Worm (Caenorhabditis elegans) whole organism, late embryonic: Measurements from ENCODE around the gene Y38H6C.9.

ENCODE experiments used
- C08G9.2 ChIP-seq: sonication (generic microtip); optimal IDR thresholded peaks from 2 replicates; lab custom pipeline; 2016; ENCODE audit warnings: mild to moderate bottlenecking, missing genetic modification characterization, moderate library complexity, missing compliant biosample characterization
- C38D4.7 ChIP-seq: fragments of 200-800 bp; sonication (Bioruptor generic); optimal IDR thresholded peaks from 2 replicates; lab custom pipeline; 2018; ENCODE audit warnings: mild to moderate bottlenecking, missing genetic modification characterization, moderate library complexity, missing compliant biosample characterization
- F13H6.1 ChIP-seq: sonication (generic microtip); optimal IDR thresholded peaks from 2 replicates; lab custom pipeline; 2016; ENCODE audit warnings: missing genetic modification characterization, missing compliant biosample characterization
- K02D7.2 ChIP-seq: sonication (generic microtip); optimal IDR thresholded peaks from 2 replicates; lab custom pipeline; 2017; ENCODE audit warnings: mild to moderate bottlenecking, missing genetic modification characterization, missing compliant biosample characterization
- K09A11.1 ChIP-seq: sonication (generic microtip); optimal IDR thresholded peaks from 2 replicates; lab custom pipeline; 2017; ENCODE audit warnings: antibody characterized with exemption, mild to moderate bottlenecking, missing genetic modification characterization, missing compliant biosample characterization; ENCODE audit not compliant: insufficient read depth
- T23F11.4 ChIP-seq: fragments of 200-800 bp; sonication (Bioruptor generic); optimal IDR thresholded peaks from 2 replicates; lab custom pipeline; 2018; ENCODE audit warnings: mild to moderate bottlenecking, missing genetic modification characterization, missing compliant biosample characterization
- ahr-1 ChIP-seq: sonication (generic microtip); optimal IDR thresholded peaks from 2 replicates; lab custom pipeline; 2016; ENCODE audit warnings: missing genetic modification characterization, missing compliant biosample characterization
- ceh-18 ChIP-seq: sonication (generic microtip); optimal IDR thresholded peaks from 2 replicates; lab custom pipeline; 2016; ENCODE audit warnings: missing genetic modification characterization, missing compliant biosample characterization
- ceh-19 ChIP-seq: fragments of 200-800 bp; sonication (Bioruptor generic); optimal IDR thresholded peaks from 2 replicates; lab custom pipeline; 2018; ENCODE audit warnings: mild to moderate bottlenecking, missing genetic modification characterization, missing compliant biosample characterization
- ceh-2 ChIP-seq: sonication (generic microtip); optimal IDR thresholded peaks from 2 replicates; lab custom pipeline; 2016; ENCODE audit warnings: missing genotype, missing genetic modification characterization, missing compliant biosample characterization
- ceh-22 ChIP-seq: sonication (generic microtip); optimal IDR thresholded peaks from 2 replicates; lab custom pipeline; 2017; ENCODE audit warnings: missing biosample characterization, missing genetic modification characterization
- ceh-24 ChIP-seq: sonication (generic microtip); optimal IDR thresholded peaks from 2 replicates; lab custom pipeline; 2016; ENCODE audit warnings: mild to moderate bottlenecking, missing genetic modification characterization, missing compliant biosample characterization
- ceh-34 ChIP-seq: sonication (generic microtip); optimal IDR thresholded peaks from 2 replicates; lab custom pipeline; 2016; ENCODE audit warnings: mild to moderate bottlenecking, missing genetic modification characterization, missing compliant biosample characterization
- ceh-45 ChIP-seq: fragments of 200-800 bp; sonication (Bioruptor generic); IDR thresholded peaks from 2 replicates; pipeline ENCODE4 v1.3.6; 2022; ENCODE audit warnings: missing genetic modification reagents, missing genetic modification characterization, missing compliant biosample characterization
- ceh-6 ChIP-seq: fragments of 200-800 bp; sonication (Bioruptor generic); optimal IDR thresholded peaks from 2 replicates; lab custom pipeline; 2018; ENCODE audit warnings: mild to moderate bottlenecking, missing genetic modification characterization, missing compliant biosample characterization
- ceh-9 ChIP-seq: sonication (generic microtip); optimal IDR thresholded peaks from 2 replicates; lab custom pipeline; 2016; ENCODE audit warnings: mild to moderate bottlenecking, missing genetic modification characterization, inconsistent platforms, missing compliant biosample characterization
- dmd-4 ChIP-seq: sonication (generic microtip); optimal IDR thresholded peaks from 2 replicates; lab custom pipeline; 2016; ENCODE audit warnings: borderline replicate concordance, missing genetic modification characterization, missing compliant biosample characterization
- dve-1 ChIP-seq: sonication (generic microtip); optimal IDR thresholded peaks from 2 replicates; lab custom pipeline; 2017; ENCODE audit warnings: antibody characterized with exemption, mild to moderate bottlenecking, missing genetic modification characterization, missing compliant biosample characterization
- elt-2 ChIP-seq: sonication (generic microtip); optimal IDR thresholded peaks from 2 replicates; lab custom pipeline; 2016; ENCODE audit warnings: missing genetic modification reagents, missing genetic modification characterization, missing compliant biosample characterization
- elt-4 ChIP-seq: sonication (generic microtip); optimal IDR thresholded peaks from 2 replicates; lab custom pipeline; 2016; ENCODE audit warnings: missing genetic modification characterization, missing compliant biosample characterization
- ets-4 ChIP-seq: sonication (generic microtip); optimal IDR thresholded peaks from 2 replicates; lab custom pipeline; 2016; ENCODE audit warnings: missing genetic modification characterization, missing compliant biosample characterization
- eyg-1 ChIP-seq: sonication (generic microtip); optimal IDR thresholded peaks from 2 replicates; lab custom pipeline; 2016; ENCODE audit warnings: missing genotype, missing genetic modification characterization, missing compliant biosample characterization
- fax-1 ChIP-seq: sonication (generic microtip); optimal IDR thresholded peaks from 2 replicates; lab custom pipeline; 2016; ENCODE audit warnings: missing genotype, missing genetic modification characterization, missing compliant biosample characterization
- fkh-10 ChIP-seq: fragments of 150-350 bp; optimal IDR thresholded peaks from 2 replicates; lab custom pipeline; 2014; ENCODE audit warnings: missing biosample characterization, missing genetic modification reagents, missing genetic modification characterization
- gmeb-2 ChIP-seq: sonication (generic microtip); optimal IDR thresholded peaks from 2 replicates; lab custom pipeline; 2016; ENCODE audit warnings: missing genetic modification characterization, inconsistent platforms, missing compliant biosample characterization
- hlh-13 ChIP-seq: fragments of 200-800 bp; sonication (Bioruptor generic); optimal IDR thresholded peaks from 2 replicates; lab custom pipeline; 2018; ENCODE audit warnings: mild to moderate bottlenecking, missing genetic modification characterization, missing compliant biosample characterization
- hlh-15 ChIP-seq: sonication (generic microtip); optimal IDR thresholded peaks from 2 replicates; lab custom pipeline; 2016; ENCODE audit warnings: missing genetic modification characterization, missing compliant biosample characterization
- hlh-6 ChIP-seq: sonication (generic microtip); optimal IDR thresholded peaks from 2 replicates; lab custom pipeline; 2016; ENCODE audit warnings: missing genotype, missing genetic modification characterization, missing compliant biosample characterization
- lim-6 ChIP-seq: sonication (generic microtip); optimal IDR thresholded peaks from 2 replicates; lab custom pipeline; 2016; ENCODE audit warnings: missing genetic modification characterization, missing compliant biosample characterization
- lin-11 ChIP-seq: fragments of 200-800 bp; sonication (Bioruptor generic); optimal IDR thresholded peaks from 2 replicates; lab custom pipeline; 2018; ENCODE audit warnings: mild to moderate bottlenecking, missing genetic modification characterization, missing compliant biosample characterization
- mec-3 ChIP-seq: sonication (generic microtip); optimal IDR thresholded peaks from 2 replicates; lab custom pipeline; 2016; ENCODE audit warnings: borderline replicate concordance, missing genetic modification characterization, missing compliant biosample characterization
- npax-4 ChIP-seq: sonication (generic microtip); optimal IDR thresholded peaks from 2 replicates; lab custom pipeline; 2016; ENCODE audit warnings: missing genetic modification characterization, missing compliant biosample characterization
- pha-2 ChIP-seq: sonication (generic microtip); optimal IDR thresholded peaks from 2 replicates; lab custom pipeline; 2017; ENCODE audit warnings: mild to moderate bottlenecking, missing genetic modification characterization, missing compliant biosample characterization
- pros-1 ChIP-seq: fragments of 150-350 bp; optimal IDR thresholded peaks from 2 replicates; lab custom pipeline; 2014; ENCODE audit warnings: missing biosample characterization, missing genetic modification reagents, missing genetic modification characterization
- rnt-1 ChIP-seq: sonication (generic microtip); optimal IDR thresholded peaks from 2 replicates; lab custom pipeline; 2016; ENCODE audit warnings: missing genetic modification characterization, missing compliant biosample characterization
- sox-2 ChIP-seq: fragments of 200-800 bp; sonication (Bioruptor generic); IDR thresholded peaks from 2 replicates; pipeline ENCODE4 v1.3.6; 2022; ENCODE audit warnings: missing genetic modification reagents, missing genetic modification characterization, missing compliant biosample characterization
- sox-4 ChIP-seq: sonication (generic microtip); optimal IDR thresholded peaks from 2 replicates; lab custom pipeline; 2017; ENCODE audit warnings: mild to moderate bottlenecking, missing genetic modification characterization, inconsistent platforms, missing compliant biosample characterization
- syd-9 ChIP-seq: sonication (generic microtip); optimal IDR thresholded peaks from 2 replicates; lab custom pipeline; 2016; ENCODE audit warnings: mild to moderate bottlenecking, missing genetic modification characterization, moderate library complexity, missing compliant biosample characterization
- tbx-2 ChIP-seq: sonication (generic microtip); optimal IDR thresholded peaks from 2 replicates; lab custom pipeline; 2016; ENCODE audit warnings: missing genetic modification characterization, missing compliant biosample characterization
- tbx-7 ChIP-seq: sonication (generic microtip); optimal IDR thresholded peaks from 2 replicates; lab custom pipeline; 2016; ENCODE audit warnings: missing genotype, missing genetic modification characterization, missing compliant biosample characterization
- ttx-3 ChIP-seq: sonication (generic microtip); optimal IDR thresholded peaks from 2 replicates; lab custom pipeline; 2016; ENCODE audit warnings: missing genetic modification reagents, missing genetic modification characterization, missing compliant biosample characterization
- unc-3 ChIP-seq, 2 experiments: fragments of 200-800 bp in 1 of 2; sonication (Bioruptor generic) in 1 of 2; sonication (generic microtip) in 1 of 2; conservative IDR thresholded peaks in 1 of 2; optimal IDR thresholded peaks in 1 of 2; 2 replicates each; pipeline versions ENCODE4 v1.3.6 to Lab custom; 2016 to 2022; ENCODE audit warnings: missing compliant biosample characterization in 2 of 2, missing genetic modification characterization in 2 of 2, missing genetic modification reagents in 1 of 2
- unc-42 ChIP-seq: sonication (generic microtip); optimal IDR thresholded peaks from 2 replicates; lab custom pipeline; 2016; ENCODE audit warnings: missing genotype, missing genetic modification characterization, missing compliant biosample characterization
- zip-5 ChIP-seq: sonication (generic microtip); optimal IDR thresholded peaks from 2 replicates; lab custom pipeline; 2016; ENCODE audit warnings: missing genetic modification characterization, missing compliant biosample characterization
- ztf-16 ChIP-seq: sonication (generic microtip); optimal IDR thresholded peaks from 2 replicates; lab custom pipeline; 2017; ENCODE audit warnings: missing genetic modification characterization, missing compliant biosample characterization

Y38H6C.9 gene

ce11 chrV:20544092-20544491 is 22.0 kb upstream of the Y38H6C.9 start, which contains the start of gene slc-36.3:
Gene slc-36.3, minus strand, starts transcription at chrV:20544192.
- no peak for TF ChIP-seq hlh-15 (tag; lab: Kevin White, UChicago)
- no peak for TF ChIP-seq K02D7.2 (tag; lab: Kevin White, UChicago)
- no peak for TF ChIP-seq unc-42 (tag; lab: Kevin White, UChicago)
- no peak for TF ChIP-seq ceh-9 (tag; lab: Kevin White, UChicago)
- TF ChIP-seq F13H6.1 (tag; lab: Kevin White, UChicago): no peak
- no peak for TF ChIP-seq gmeb-2
- no peak for TF ChIP-seq K09A11.1 (tag; lab: Kevin White, UChicago)
- TF ChIP-seq eyg-1 (tag; lab: Kevin White, UChicago): no peak
- no peak for TF ChIP-seq hlh-6
- no peak for TF ChIP-seq pha-2 (tag; lab: Kevin White, UChicago)
- no peak for TF ChIP-seq lim-6
- TF ChIP-seq rnt-1 (tag; lab: Kevin White, UChicago): no peak
- TF ChIP-seq pros-1: no peak
- no peak for TF ChIP-seq tbx-7 (tag; lab: Kevin White, UChicago)
- TF ChIP-seq ceh-2 (tag; lab: Kevin White, UChicago): no peak
- TF ChIP-seq ceh-18 (tag; lab: Kevin White, UChicago): no peak
- no peak for TF ChIP-seq ets-4 (tag; lab: Kevin White, UChicago)
- TF ChIP-seq ttx-3 (tag; lab: Kevin White, UChicago): no peak
- TF ChIP-seq fkh-10 (GFP tag; lab: Kevin White, UChicago): no peak
- TF ChIP-seq ceh-45 (GFP tag; lab: Robert Waterston, UW): no peak

ce11 chrV:20539055-20539454 is 17.0 kb upstream of the Y38H6C.9 start, which contains the start of gene Y38H6C.16:
Gene Y38H6C.16, minus strand, starts transcription at chrV:20539347.
- no peak for TF ChIP-seq ceh-19 (GFP tag; lab: Kevin White, UChicago)
- TF ChIP-seq hlh-6: no peak
- TF ChIP-seq rnt-1 (tag; lab: Kevin White, UChicago): no peak
- TF ChIP-seq elt-2: peak; percentile 14
- TF ChIP-seq C08G9.2: no peak

ce11 chrV:20536208-20536607 is 14.1 kb upstream of the Y38H6C.9 start, which contains the start of gene Y38H6C.15:
Gene Y38H6C.15, minus strand, starts transcription at chrV:20536308.
- TF ChIP-seq tbx-2 (no peak), elt-4 (tag; lab: Kevin White, UChicago) (no peak), dve-1 (no peak), ceh-45 (GFP tag; lab: Robert Waterston, UW) (no peak), mec-3 (tag; lab: Kevin White, UChicago) (no peak), sox-2 (no peak), tbx-7 (tag; lab: Kevin White, UChicago) (no peak), npax-4 (tag; lab: Kevin White, UChicago) (no peak), C38D4.7 (GFP tag; lab: Kevin White, UChicago) (no peak)

- no peak for TF ChIP-seq tbx-7 (tag; lab: Kevin White, UChicago)
- TF ChIP-seq lin-11 (tag; lab: Kevin White, UChicago): no peak
These were observed 12.0 kb upstream of the Y38H6C.9 start, which contains the start of gene famh-161 for ce11 chrV:20534072-20534471. Gene famh-161, minus strand, starts transcription at chrV:20534172.

- no peak for TF ChIP-seq dmd-4
- no peak for TF ChIP-seq ceh-9 (tag; lab: Kevin White, UChicago)
- no peak for TF ChIP-seq tbx-7 (tag; lab: Kevin White, UChicago)
- no peak for TF ChIP-seq unc-3 (GFP tag; conservative IDR thresholded peaks at IDR 0.05; lab: Robert Waterston, UW)
- TF ChIP-seq unc-3 (tag; optimal IDR thresholded peaks at IDR 0.05; lab: Kevin White, UChicago): no peak
- TF ChIP-seq hlh-6: no peak
- no peak for TF ChIP-seq ceh-6 (GFP tag; lab: Kevin White, UChicago)
- no peak for TF ChIP-seq ahr-1
- no peak for TF ChIP-seq ztf-16 (tag; lab: Kevin White, UChicago)
- no peak for TF ChIP-seq T23F11.4 (GFP tag; lab: Kevin White, UChicago)
- TF ChIP-seq fax-1 (tag; lab: Kevin White, UChicago): no peak
- no peak for TF ChIP-seq hlh-13 (GFP tag; lab: Kevin White, UChicago)
- TF ChIP-seq ceh-22 (tag; lab: Kevin White, UChicago): no peak
- no peak for TF ChIP-seq ceh-24
- no peak for TF ChIP-seq syd-9 (tag; lab: Kevin White, UChicago)
- TF ChIP-seq ceh-34: no peak
- TF ChIP-seq sox-4 (tag; lab: Kevin White, UChicago): no peak
- TF ChIP-seq zip-5 (tag; lab: Kevin White, UChicago): no peak
- TF ChIP-seq fkh-10 (GFP tag; lab: Kevin White, UChicago): no peak
- no peak for TF ChIP-seq lin-11 (tag; lab: Kevin White, UChicago)
These were observed 5.4 kb upstream of the Y38H6C.9 start, which contains the start of gene Y38H6C.13 for ce11 chrV:20527493-20527892. Gene Y38H6C.13, plus strand, starts transcription at chrV:20527793.
